Fruit fly (Drosophila melanogaster): ENCODE results near the gene CG32379.

DNA sequence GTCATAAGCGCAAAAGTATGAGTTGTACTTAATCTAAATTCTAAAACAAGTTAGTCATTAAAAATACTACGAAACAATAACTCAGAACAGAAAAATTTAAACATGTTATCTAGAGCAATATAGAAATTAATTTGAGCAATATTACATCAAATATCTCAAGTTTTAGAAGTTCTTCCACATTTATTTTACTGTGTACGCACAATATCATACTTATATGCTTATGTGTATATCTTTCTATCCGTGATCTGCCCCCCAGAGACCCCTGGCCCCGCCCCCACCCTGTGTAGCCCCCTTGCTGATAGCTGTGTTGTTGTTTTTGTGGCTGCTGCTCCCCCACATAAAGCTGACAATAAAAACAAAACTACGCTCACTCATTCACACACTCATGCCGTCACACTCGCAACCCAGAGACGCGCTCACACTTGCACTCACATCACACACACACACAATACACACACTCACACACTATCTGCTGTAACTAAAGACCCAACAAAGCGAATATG is 37.2 kb downstream of the CG32379 start:
- TF ChIP-seq CG32264 (GFP tag; optimal IDR thresholded peaks at IDR 0.05) (no peak), usp (GFP tag; optimal IDR thresholded peaks at IDR 0.05) (no peak), lola (GFP tag; optimal IDR thresholded peaks at IDR 0.05) (no peak), Abd-B (GFP tag; optimal IDR thresholded peaks at IDR 0.05) (no peak), dmrt93B (GFP tag; optimal IDR thresholded peaks at IDR 0.05) (no peak), psq (GFP tag; optimal IDR thresholded peaks at IDR 0.05) (no peak), dsf (GFP tag; optimal IDR thresholded peaks at IDR 0.05; ENCODE audit: borderline replicate concordance) (no peak), CrebA (GFP tag; optimal IDR thresholded peaks at IDR 0.05; ENCODE audit: borderline replicate concordance) (no peak)

Data from whole organism, wandering third instar larva.